Fruit fly (Drosophila melanogaster) whole organism, embryonic: Measurements from ENCODE around the gene CG10132.

Experiments
- BEAF-32 ChIP-seq: fragments of 200-800 bp; sonication (Bioruptor generic); optimal IDR thresholded peaks from 3 replicates; lab custom pipeline; 2017; ENCODE audit warnings: missing biosample characterization, missing genetic modification characterization, mild to moderate bottlenecking, moderate library complexity, missing genetic modification reagents
- CG10366 ChIP-seq: fragments of 200-800 bp; sonication (Bioruptor generic); IDR thresholded peaks from 2 replicates; pipeline ENCODE4 v1.3.6; 2022; ENCODE audit warnings: missing biosample characterization, missing genetic modification characterization
- CG10654 ChIP-seq: fragments of 200-800 bp; sonication (Bioruptor generic); optimal IDR thresholded peaks from 2 replicates; lab custom pipeline; 2016; ENCODE audit warnings: missing biosample characterization, missing genetic modification characterization
- CG11398 ChIP-seq: fragments of 200-800 bp; sonication (Bioruptor generic); optimal IDR thresholded peaks from 2 replicates; lab custom pipeline; 2016; ENCODE audit warnings: missing biosample characterization, missing genetic modification characterization
- CG13123 ChIP-seq: fragments of 200-800 bp; sonication (Bioruptor generic); optimal IDR thresholded peaks from 2 replicates; lab custom pipeline; 2016; ENCODE audit warnings: missing biosample characterization, missing genetic modification characterization
- CG13894 ChIP-seq: fragments of 200-800 bp; sonication (Bioruptor generic); optimal IDR thresholded peaks from 3 replicates; lab custom pipeline; 2018; ENCODE audit warnings: missing biosample characterization, mild to moderate bottlenecking, missing genetic modification characterization, moderate library complexity
- CG14667 ChIP-seq: fragments of 200-800 bp; sonication (Bioruptor generic); IDR thresholded peaks from 2 replicates; pipeline ENCODE4 v1.3.6; 2022; ENCODE audit warnings: missing biosample characterization, missing genetic modification characterization
- CG17186 ChIP-seq: fragments of 200-800 bp; sonication (Bioruptor generic); optimal IDR thresholded peaks from 3 replicates; lab custom pipeline; 2017; ENCODE audit warnings: missing biosample characterization, missing genetic modification reagents, missing genetic modification characterization
- CG18764 ChIP-seq: fragments of 200-800 bp; sonication (Bioruptor generic); optimal IDR thresholded peaks from 3 replicates; lab custom pipeline; 2016; ENCODE audit warnings: missing biosample characterization, missing genetic modification characterization
- CG2116 ChIP-seq: fragments of 200-800 bp; sonication (Bioruptor generic); optimal IDR thresholded peaks from 3 replicates; lab custom pipeline; 2018; ENCODE audit warnings: missing biosample characterization, mild to moderate bottlenecking, missing genetic modification characterization
- CG2712 ChIP-seq: fragments of 200-800 bp; optimal IDR thresholded peaks from 3 replicates; lab custom pipeline; 2019; ENCODE audit warnings: missing biosample characterization, mild to moderate bottlenecking, missing genetic modification characterization, moderate library complexity
- CG31388 ChIP-seq: fragments of 200-800 bp; sonication (Bioruptor generic); optimal IDR thresholded peaks from 2 replicates; lab custom pipeline; 2016; ENCODE audit warnings: missing biosample characterization, missing genetic modification characterization
- CG32532 ChIP-seq: fragments of 200-800 bp; sonication (Bioruptor generic); IDR thresholded peaks from 2 replicates; pipeline ENCODE4 v1.3.6; 2022; ENCODE audit warnings: missing biosample characterization, missing genetic modification characterization
- CG4424 ChIP-seq: fragments of 200-800 bp; sonication (Bioruptor generic); optimal IDR thresholded peaks from 3 replicates; lab custom pipeline; 2016; ENCODE audit warnings: missing biosample characterization, missing genetic modification characterization
- CG5245 ChIP-seq: fragments of 200-800 bp; sonication (Bioruptor generic); optimal IDR thresholded peaks from 3 replicates; lab custom pipeline; 2016; ENCODE audit warnings: missing biosample characterization, missing genetic modification characterization
- CG6272 ChIP-seq: fragments of 200-800 bp; sonication (Bioruptor generic); IDR thresholded peaks from 2 replicates; pipeline ENCODE4 v1.3.6; 2022; ENCODE audit warnings: missing biosample characterization, missing genetic modification characterization
- CG7928 ChIP-seq: fragments of 200-800 bp; sonication (Bioruptor generic); optimal IDR thresholded peaks from 2 replicates; lab custom pipeline; 2017; ENCODE audit warnings: missing biosample characterization, mild to moderate bottlenecking, missing genetic modification characterization
- Dbx ChIP-seq: fragments of 200-800 bp; sonication (Bioruptor generic); IDR thresholded peaks from 3 replicates; pipeline ENCODE4 v1.3.6; 2022; ENCODE audit warnings: missing biosample characterization, missing genetic modification characterization
- Hmx ChIP-seq: fragments of 200-800 bp; sonication (Bioruptor generic); optimal IDR thresholded peaks from 2 replicates; lab custom pipeline; 2016; ENCODE audit warnings: missing biosample characterization, missing genetic modification characterization
- Lim3 ChIP-seq: fragments of 200-800 bp; sonication (Bioruptor generic); IDR thresholded peaks from 2 replicates; pipeline ENCODE4 v1.3.6; 2022; ENCODE audit warnings: missing biosample characterization, missing genetic modification characterization
- Myb ChIP-seq: fragments of 200-800 bp; sonication (Bioruptor generic); optimal IDR thresholded peaks from 2 replicates; lab custom pipeline; 2016; ENCODE audit warnings: missing biosample characterization, missing genetic modification characterization
- Neu2 ChIP-seq: fragments of 200-800 bp; sonication (Bioruptor generic); optimal IDR thresholded peaks from 3 replicates; lab custom pipeline; 2016; ENCODE audit warnings: missing biosample characterization, missing genetic modification characterization, borderline replicate concordance
- PHDP ChIP-seq: fragments of 200-800 bp; sonication (Bioruptor generic); optimal IDR thresholded peaks from 3 replicates; lab custom pipeline; 2018; ENCODE audit warnings: missing biosample characterization, mild to moderate bottlenecking, missing genetic modification characterization, moderate library complexity
- Poxn ChIP-seq: fragments of 200-800 bp; sonication (Bioruptor generic); IDR thresholded peaks from 2 replicates; pipeline ENCODE4 v1.3.6; 2022; ENCODE audit warnings: missing biosample characterization, missing genetic modification characterization
- Sox100B ChIP-seq: fragments of 200-800 bp; sonication (Bioruptor generic); optimal IDR thresholded peaks from 3 replicates; lab custom pipeline; 2018; ENCODE audit warnings: missing biosample characterization, mild to moderate bottlenecking, missing genetic modification characterization
- Tbp ChIP-seq: fragments of >200 bp; optimal IDR thresholded peaks from 2 replicates; lab custom pipeline; 2018; ENCODE audit warnings: missing biosample characterization, missing genetic modification characterization
- YL-1 ChIP-seq: fragments of 200-800 bp; sonication (Bioruptor generic); optimal IDR thresholded peaks from 3 replicates; lab custom pipeline; 2017; ENCODE audit warnings: missing biosample characterization, mild to moderate bottlenecking, missing genetic modification characterization
- ab ChIP-seq: fragments of 200-800 bp; sonication (Bioruptor generic); optimal IDR thresholded peaks from 2 replicates; lab custom pipeline; 2016; ENCODE audit warnings: missing biosample characterization, missing genetic modification characterization
- ac ChIP-seq: fragments of 200-800 bp; sonication (Bioruptor generic); optimal IDR thresholded peaks from 3 replicates; lab custom pipeline; 2017; ENCODE audit warnings: missing biosample characterization, mild to moderate bottlenecking, missing genetic modification characterization
- cato ChIP-seq: fragments of 200-800 bp; sonication (Bioruptor generic); optimal IDR thresholded peaks from 2 replicates; lab custom pipeline; 2016; ENCODE audit warnings: missing biosample characterization, missing genetic modification characterization, borderline replicate concordance
- chinmo ChIP-seq: fragments of 200-800 bp; sonication (Bioruptor generic); IDR thresholded peaks from 4 replicates; pipeline ENCODE4 v1.3.6; 2022; ENCODE audit warnings: missing biosample characterization, missing genetic modification characterization; ENCODE audit not compliant: partially characterized antibody
- croc ChIP-seq: fragments of 200-800 bp; sonication (Bioruptor generic); conservative IDR thresholded peaks from 3 replicates; pipeline ENCODE4 v1.3.6; 2022; ENCODE audit warnings: missing biosample characterization, missing genetic modification characterization
- crp ChIP-seq, 2 experiments: fragments of 200-800 bp; sonication (Bioruptor generic); optimal IDR thresholded peaks; 2 replicates in 1 of 2; 3 replicates in 1 of 2; lab custom pipeline; 2017; ENCODE audit warnings: missing biosample characterization in 2 of 2, missing genetic modification characterization in 2 of 2, mild to moderate bottlenecking in 1 of 2, moderate library complexity in 1 of 2
- cwo ChIP-seq: fragments of 200-800 bp; sonication (Bioruptor generic); optimal IDR thresholded peaks from 3 replicates; lab custom pipeline; 2017; ENCODE audit warnings: missing biosample characterization, missing genetic modification characterization, mild to moderate bottlenecking, moderate library complexity, missing genetic modification reagents
- dimm ChIP-seq: fragments of 200-800 bp; sonication (Bioruptor generic); IDR thresholded peaks from 2 replicates; pipeline ENCODE4 v1.3.6; 2022; ENCODE audit warnings: missing biosample characterization, missing genetic modification characterization
- dysf ChIP-seq: fragments of 200-800 bp; sonication (Bioruptor generic); IDR thresholded peaks from 3 replicates; pipeline ENCODE4 v1.3.6; 2022; ENCODE audit warnings: missing biosample characterization, missing genetic modification characterization
- exex ChIP-seq: fragments of 200-800 bp; sonication (Bioruptor generic); optimal IDR thresholded peaks from 4 replicates; lab custom pipeline; 2018; ENCODE audit warnings: missing biosample characterization, mild to moderate bottlenecking, missing genetic modification characterization, moderate library complexity
- ftz-f1 ChIP-seq: fragments of 200-800 bp; sonication (Bioruptor generic); optimal IDR thresholded peaks from 2 replicates; lab custom pipeline; 2016; ENCODE audit warnings: missing biosample characterization, missing genetic modification characterization
- grn ChIP-seq: fragments of 200-800 bp; sonication (Bioruptor generic); optimal IDR thresholded peaks from 3 replicates; lab custom pipeline; 2017; ENCODE audit warnings: missing biosample characterization, missing genetic modification characterization
- h ChIP-seq: fragments of >200 bp; optimal IDR thresholded peaks from 2 replicates; lab custom pipeline; 2017
- jing ChIP-seq: fragments of 200-800 bp; sonication (Bioruptor generic); optimal IDR thresholded peaks from 2 replicates; lab custom pipeline; 2018; ENCODE audit warnings: missing biosample characterization, mild to moderate bottlenecking, missing genetic modification characterization
- kay ChIP-seq: fragments of 200-800 bp; sonication (Bioruptor generic); optimal IDR thresholded peaks from 2 replicates; lab custom pipeline; 2016; ENCODE audit warnings: missing biosample characterization, missing genetic modification characterization
- lov ChIP-seq, 2 experiments: fragments of 200-800 bp in 1 of 2; fragments of >200 bp in 1 of 2; sonication (Bioruptor generic) in 1 of 2; IDR thresholded peaks in 1 of 2; optimal IDR thresholded peaks in 1 of 2; 2 replicates in 1 of 2; 3 replicates in 1 of 2; pipeline versions ENCODE4 v1.3.6 to Lab custom; 2017 to 2022; ENCODE audit warnings: missing biosample characterization in 1 of 2, missing genetic modification characterization in 1 of 2
- onecut ChIP-seq: fragments of 200-800 bp; sonication (Bioruptor generic); IDR thresholded peaks from 2 replicates; pipeline ENCODE4 v1.3.6; 2022; ENCODE audit warnings: missing biosample characterization, missing genetic modification characterization
- org-1 ChIP-seq: fragments of 200-800 bp; sonication (Bioruptor generic); optimal IDR thresholded peaks from 2 replicates; lab custom pipeline; 2017; ENCODE audit warnings: missing biosample characterization, missing genetic modification characterization
- repo ChIP-seq: fragments of 200-800 bp; sonication (Bioruptor generic); optimal IDR thresholded peaks from 2 replicates; lab custom pipeline; 2016; ENCODE audit warnings: missing biosample characterization, missing genetic modification characterization
- salm ChIP-seq: fragments of 200-800 bp; sonication (Bioruptor generic); optimal IDR thresholded peaks from 2 replicates; lab custom pipeline; 2018; ENCODE audit warnings: missing biosample characterization, mild to moderate bottlenecking, missing genetic modification characterization
- schlank ChIP-seq: fragments of 200-800 bp; sonication (Bioruptor generic); optimal IDR thresholded peaks from 2 replicates; lab custom pipeline; 2018; ENCODE audit warnings: missing biosample characterization, mild to moderate bottlenecking, missing genetic modification characterization
- stc ChIP-seq: fragments of 200-800 bp; sonication (Bioruptor generic); IDR thresholded peaks from 2 replicates; pipeline ENCODE4 v1.3.6; 2022; ENCODE audit warnings: missing biosample characterization, missing genetic modification characterization
- tgo ChIP-seq: fragments of 200-800 bp; sonication (Bioruptor generic); IDR thresholded peaks from 3 replicates; pipeline ENCODE4 v1.3.6; 2022; ENCODE audit warnings: missing biosample characterization, missing genetic modification characterization
- trem ChIP-seq: fragments of 200-800 bp; optimal IDR thresholded peaks from 3 replicates; lab custom pipeline; 2019; ENCODE audit warnings: missing biosample characterization, mild to moderate bottlenecking, missing genetic modification characterization, moderate library complexity
- tx ChIP-seq: fragments of 200-800 bp; sonication (Bioruptor generic); optimal IDR thresholded peaks from 2 replicates; lab custom pipeline; 2016; ENCODE audit warnings: missing biosample characterization, missing genetic modification characterization

The CG10132 gene

DNA sequence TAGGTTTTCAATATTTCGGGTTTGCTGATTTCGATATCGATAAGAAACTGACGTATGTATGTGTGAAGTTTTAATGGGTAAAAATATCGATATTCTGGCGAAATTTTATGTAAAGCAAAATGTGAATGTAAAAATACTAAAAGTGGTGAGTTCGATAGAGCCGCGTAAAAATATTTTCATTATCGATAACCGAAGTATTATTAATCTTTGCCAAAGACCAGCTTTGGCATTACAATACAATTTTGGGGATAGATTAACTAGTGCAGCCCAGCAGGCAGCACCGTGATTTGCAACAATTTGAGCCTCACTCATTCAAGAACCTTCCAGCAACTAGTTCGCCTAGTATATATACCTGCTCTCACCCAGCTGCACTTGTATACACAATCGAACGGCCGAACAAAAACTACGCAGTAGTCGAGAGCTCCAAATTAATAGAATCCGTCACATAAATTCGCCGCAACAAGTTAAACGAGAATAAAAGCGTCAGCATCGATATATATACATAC lies 23.7 kb downstream of the CG10132 start (continued):
- no peak for TF ChIP-seq CG11398
- TF ChIP-seq CG5245 (GFP tag; lab: Kevin White, UChicago) = no peak
- TF ChIP-seq lov (optimal IDR thresholded peaks at IDR 0.05; lab: Kevin White, UChicago) = no peak
- TF ChIP-seq lov (GFP tag; IDR thresholded peaks at IDR 0.05; lab: Robert Waterston, UW) = no peak
- TF ChIP-seq dimm (GFP tag; lab: Robert Waterston, UW) = no peak
- no peak for TF ChIP-seq jing
- no peak for TF ChIP-seq dysf (GFP tag; lab: Robert Waterston, UW)
- no peak for TF ChIP-seq cato (GFP tag; lab: Kevin White, UChicago)
- TF ChIP-seq Sox100B (GFP tag; lab: Kevin White, UChicago) = no peak
- no peak for TF ChIP-seq tx (GFP tag; lab: Kevin White, UChicago)
- peak; percentile 49 for TF ChIP-seq trem (tag; lab: Kevin White, UChicago)
- TF ChIP-seq org-1 = no peak
- no peak for TF ChIP-seq CG13123
- no peak for TF ChIP-seq schlank (tag; lab: Kevin White, UChicago)
- no peak for TF ChIP-seq ab (GFP tag; lab: Kevin White, UChicago)
- TF ChIP-seq Hmx (GFP tag; lab: Kevin White, UChicago) = no peak
- TF ChIP-seq YL-1 (GFP tag; lab: Kevin White, UChicago) = peak; percentile 78
- peak; percentile 62 for TF ChIP-seq grn (GFP tag; lab: Kevin White, UChicago)
- TF ChIP-seq CG18764 = no peak
- TF ChIP-seq salm (tag; lab: Kevin White, UChicago) = no peak
- peak; percentile 66; the same call in 2 of the 4 replicates for TF ChIP-seq chinmo (GFP tag; lab: Robert Waterston, UW)
- no peak for TF ChIP-seq CG14667 (GFP tag; lab: Robert Waterston, UW)
- TF ChIP-seq Dbx = no peak
- TF ChIP-seq Lim3 (GFP tag; lab: Robert Waterston, UW) = no peak
- peak; percentile 81 for TF ChIP-seq BEAF-32 (GFP tag; lab: Kevin White, UChicago)
- no peak for TF ChIP-seq PHDP
- no peak for TF ChIP-seq CG4424 (GFP tag; lab: Kevin White, UChicago)
- TF ChIP-seq Neu2 = no peak
- no peak for TF ChIP-seq CG7928 (GFP tag; lab: Kevin White, UChicago)
- no peak for TF ChIP-seq ftz-f1 (GFP tag; lab: Kevin White, UChicago)
- no peak for TF ChIP-seq cwo (GFP tag; lab: Kevin White, UChicago)
- TF ChIP-seq CG10366 = no peak
- TF ChIP-seq ac = no peak
- TF ChIP-seq croc (GFP tag; lab: Robert Waterston, UW) = no peak
- TF ChIP-seq CG17186 = no peak
- TF ChIP-seq CG2116 = peak; percentile 78
- TF ChIP-seq crp (GFP tag; optimal IDR thresholded peaks at IDR 0.05; lab: Kevin White, UChicago) = peak in 1 of 2 experiments; percentile 44
- TF ChIP-seq CG31388 (GFP tag; lab: Kevin White, UChicago) = no peak
- peak; percentile 10 for TF ChIP-seq exex (tag; lab: Kevin White, UChicago)
- no peak for TF ChIP-seq CG10654 (GFP tag; lab: Kevin White, UChicago)
- no peak for TF ChIP-seq Tbp (GFP tag; lab: Kevin White, UChicago)
- TF ChIP-seq kay = no peak
- TF ChIP-seq CG2712 (tag; lab: Kevin White, UChicago) = peak; percentile 33
- TF ChIP-seq CG32532 (GFP tag; lab: Robert Waterston, UW) = no peak
- no peak for TF ChIP-seq stc (GFP tag; lab: Robert Waterston, UW)
- TF ChIP-seq repo (GFP tag; lab: Kevin White, UChicago) = no peak
- no peak for TF ChIP-seq tgo (GFP tag; lab: Robert Waterston, UW)
- TF ChIP-seq CG13894 (tag; lab: Kevin White, UChicago) = peak; percentile 28
- peak; percentile 70 for TF ChIP-seq Myb (GFP tag; lab: Kevin White, UChicago)
- no peak for TF ChIP-seq h (lab: Kevin White, UChicago)
- TF ChIP-seq onecut (GFP tag; lab: Robert Waterston, UW) = peak; percentile 8; the same call in 1 of the 2 replicates
- TF ChIP-seq CG6272 = no peak
- no peak for TF ChIP-seq Poxn (GFP tag; lab: Robert Waterston, UW)
